Worm (Caenorhabditis elegans) whole organism, young adult: ENCODE data around the gene srt-12.

Experiments
- F10E7.11 ChIP-seq: sonication (generic microtip); optimal IDR thresholded peaks from 2 replicates; lab custom pipeline; 2017; ENCODE audit warnings: mild to moderate bottlenecking, missing genetic modification characterization, moderate library complexity, missing compliant biosample characterization
- F22D6.2 ChIP-seq: sonication (generic microtip); optimal IDR thresholded peaks from 2 replicates; lab custom pipeline; 2016; ENCODE audit warnings: mild to moderate bottlenecking, missing genetic modification characterization, missing compliant biosample characterization
- F39B2.1 ChIP-seq: fragments of 200-800 bp; sonication (Bioruptor generic); IDR thresholded peaks from 2 replicates; pipeline ENCODE4 v1.3.6; 2022; ENCODE audit warnings: missing genetic modification reagents, missing genetic modification characterization, missing compliant biosample characterization
- Y53F4B.3 ChIP-seq: fragments of 200-800 bp; sonication (Bioruptor generic); IDR thresholded peaks from 2 replicates; pipeline ENCODE4 v1.3.6; 2022; ENCODE audit warnings: missing genetic modification reagents, missing genetic modification characterization, missing compliant biosample characterization
- ccch-3 ChIP-seq: fragments of 200-800 bp; sonication (Bioruptor generic); optimal IDR thresholded peaks from 2 replicates; lab custom pipeline; 2018; ENCODE audit warnings: mild to moderate bottlenecking, missing genetic modification characterization, missing compliant biosample characterization
- ceh-100 ChIP-seq: fragments of 200-800 bp; sonication (Bioruptor generic); IDR thresholded peaks from 2 replicates; pipeline ENCODE4 v1.3.6; 2022; ENCODE audit warnings: missing genetic modification reagents, missing genetic modification characterization, missing compliant biosample characterization
- egl-44 ChIP-seq: fragments of 200-800 bp; sonication (Bioruptor generic); IDR thresholded peaks from 2 replicates; pipeline ENCODE4 v1.3.6; 2022; ENCODE audit warnings: missing genetic modification reagents, missing genetic modification characterization, missing compliant biosample characterization
- nhr-90 ChIP-seq: sonication (generic microtip); optimal IDR thresholded peaks from 2 replicates; lab custom pipeline; 2016; ENCODE audit warnings: missing genotype, mild to moderate bottlenecking, missing genetic modification characterization, missing compliant biosample characterization
- sdz-38 ChIP-seq: sonication (generic microtip); optimal IDR thresholded peaks from 2 replicates; lab custom pipeline; 2016; ENCODE audit warnings: missing genotype, missing genetic modification characterization, missing compliant biosample characterization
- snpc-4 ChIP-seq, 5 experiments: fragments of 150-350 bp in 1 of 5; sonication (generic microtip) in 4 of 5; optimal IDR thresholded peaks; 2 replicates each; lab custom pipeline; 2014 to 2018; ENCODE audit warnings: missing genetic modification characterization in 5 of 5, missing biosample characterization in 3 of 5, antibody characterized with exemption in 2 of 5, mild to moderate bottlenecking in 2 of 5, missing compliant biosample characterization in 2 of 5, missing genotype in 2 of 5, moderate library complexity in 2 of 5, missing genetic modification reagents in 1 of 5
- unc-62 ChIP-seq: fragments of 150-350 bp; optimal IDR thresholded peaks from 2 replicates; lab custom pipeline; 2014; ENCODE audit warnings: missing biosample characterization, missing genetic modification reagents, missing genetic modification characterization
- ztf-22 ChIP-seq: fragments of 200-800 bp; sonication (Bioruptor generic); optimal IDR thresholded peaks from 2 replicates; lab custom pipeline; 2018; ENCODE audit warnings: mild to moderate bottlenecking, missing genetic modification characterization, moderate library complexity, missing compliant biosample characterization

ce11 chrV:4273372-4273771 is 31.0 kb upstream of the srt-12 start:
- TF ChIP-seq snpc-4 (GFP tag; optimal IDR thresholded peaks at IDR 0.05; lab: Kevin White, UChicago): no peak
- no peak for TF ChIP-seq snpc-4 (tag; optimal IDR thresholded peaks at IDR 0.05; lab: Kevin White, UChicago)
- no peak for TF ChIP-seq Y53F4B.3 (GFP tag; lab: Robert Waterston, UW)
- TF ChIP-seq F22D6.2 (tag; lab: Kevin White, UChicago): no peak
- TF ChIP-seq ceh-100 (GFP tag; lab: Robert Waterston, UW): no peak
- no peak for TF ChIP-seq ztf-22 (GFP tag; lab: Kevin White, UChicago)
- no peak for TF ChIP-seq unc-62
- TF ChIP-seq F39B2.1 (GFP tag; lab: Robert Waterston, UW): no peak
- TF ChIP-seq F10E7.11 (tag; lab: Kevin White, UChicago): no peak
- no peak for TF ChIP-seq sdz-38 (tag; lab: Kevin White, UChicago)
- no peak for TF ChIP-seq nhr-90 (tag; lab: Kevin White, UChicago)
- no peak for TF ChIP-seq egl-44
- no peak for TF ChIP-seq ccch-3 (GFP tag; lab: Kevin White, UChicago)
